Worm (Caenorhabditis elegans): ENCODE data around the gene K08B4.7.
A peak's percentile ranks its signal among the peaks of the same experiment; 100 is the strongest.

Gene K08B4.7

DNA sequence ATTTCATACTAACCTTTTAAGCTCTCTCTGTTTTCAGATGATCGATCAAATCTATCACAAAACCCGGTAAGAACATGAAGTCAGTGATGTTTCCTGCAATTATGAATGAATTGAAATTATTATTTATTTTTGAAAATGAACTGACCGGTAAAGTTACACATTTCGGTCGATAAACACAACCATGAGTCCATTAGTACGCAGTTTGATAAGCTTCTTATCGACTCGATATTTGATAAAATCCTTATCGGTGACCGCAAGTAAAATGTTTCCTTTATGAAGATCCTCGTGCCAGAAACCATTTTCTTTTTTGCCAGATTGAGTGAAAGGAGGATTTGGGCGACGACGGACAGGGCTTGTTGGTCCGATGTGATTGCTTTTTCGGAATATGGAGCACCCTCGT is 5.7 kb downstream of the K08B4.7 start:
- TF ChIP-seq elt-2 (tag; optimal IDR thresholded peaks at IDR 0.05) (peak; percentile 76), ces-1 (GFP tag; optimal IDR thresholded peaks at IDR 0.05) (no peak), jun-1 (tag; optimal IDR thresholded peaks at IDR 0.05) (no peak)

DNA sequence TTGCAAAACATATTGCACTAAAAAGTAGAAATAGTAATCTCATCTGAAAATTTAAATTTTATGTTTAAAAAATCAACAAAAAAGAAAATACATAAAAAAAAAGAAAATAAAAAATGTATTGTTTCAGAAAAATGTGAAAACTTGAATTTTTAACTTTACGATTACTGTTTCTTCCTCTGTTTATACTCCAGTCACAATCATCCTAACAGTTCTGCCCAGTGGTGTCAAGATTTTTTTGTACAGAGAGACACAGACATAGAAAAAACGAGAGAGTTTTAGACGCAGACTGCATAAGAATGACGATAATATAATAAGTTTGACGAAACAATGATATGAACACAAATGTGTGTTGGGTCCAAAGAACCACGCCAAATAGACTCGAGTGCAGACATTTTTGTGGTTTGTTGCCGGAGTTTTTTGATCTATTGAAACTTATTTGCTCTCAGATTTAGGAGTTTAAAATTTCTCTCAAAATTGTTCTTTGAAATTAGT is 8.6 kb downstream of the K08B4.7 start, which contains the start of gene ugt-20:
TSS of gene ugt-20 (minus strand) at position 51 of the 492 bp plus-strand sequence.
- TF ChIP-seq jun-1 (tag; optimal IDR thresholded peaks at IDR 0.05) (peak; percentile 12), nhr-90 (tag; optimal IDR thresholded peaks at IDR 0.05; ENCODE audit: poor library complexity) (peak; percentile 70), nhr-28 (tag; optimal IDR thresholded peaks at IDR 0.05) (peak; percentile 5), elt-2 (tag; optimal IDR thresholded peaks at IDR 0.05) (peak; percentile 87), dpl-1 (GFP tag; optimal IDR thresholded peaks at IDR 0.05) (peak in 1 of 3 experiments; percentile 27), xbp-1 (tag; optimal IDR thresholded peaks at IDR 0.05) (no peak), nhr-85 (tag) (peak; percentile 85), efl-1 (optimal IDR thresholded peaks at IDR 0.05) (peak; percentile 8 to 24), efl-1 (GFP tag; optimal IDR thresholded peaks at IDR 0.05 in 1 of 2) (peak in 1 of 2 experiments; percentile 94), mdl-1 (tag; optimal IDR thresholded peaks at IDR 0.05) (peak in 1 of 2 experiments; percentile 50), nhr-77 (tag; optimal IDR thresholded peaks at IDR 0.05) (peak; percentile 47), snpc-4 (tag; optimal IDR thresholded peaks at IDR 0.05) (no peak), blmp-1 (tag; optimal IDR thresholded peaks at IDR 0.05) (peak; percentile 11), ztf-4 (tag; optimal IDR thresholded peaks at IDR 0.05) (no peak), zip-4 (GFP tag; optimal IDR thresholded peaks at IDR 0.05) (no peak), skn-1 (tag; optimal IDR thresholded peaks at IDR 0.05) (peak; percentile 42), snu-23 (GFP tag; optimal IDR thresholded peaks at IDR 0.05) (peak; percentile 37), ama-1 (optimal IDR thresholded peaks at IDR 0.05) (no peak), lin-35 (GFP tag; optimal IDR thresholded peaks at IDR 0.05) (peak in 1 of 2 experiments; percentile 66), mef-2 (tag; optimal IDR thresholded peaks at IDR 0.05) (no peak), fos-1 (tag; optimal IDR thresholded peaks at IDR 0.05) (peak; percentile 24), pqm-1 (tag; optimal IDR thresholded peaks at IDR 0.05) (peak; percentile 19), ceh-88 (GFP tag; IDR thresholded peaks at IDR 0.05) (no peak), elt-3 (tag; optimal IDR thresholded peaks at IDR 0.05) (peak in 3 of 6 experiments; percentile 11 to 28 (median 27)), nhr-19 (GFP tag; conservative IDR thresholded peaks at IDR 0.05) (peak; percentile 49), nhr-20 (tag; optimal IDR thresholded peaks at IDR 0.05) (peak; percentile 95), lin-13 (GFP tag; optimal IDR thresholded peaks at IDR 0.05) (no peak), nhr-47 (tag; optimal IDR thresholded peaks at IDR 0.05) (peak; percentile 22), lin-14 (GFP tag; optimal IDR thresholded peaks at IDR 0.05) (peak; percentile 76), C04F5.9 (tag; optimal IDR thresholded peaks at IDR 0.05) (no peak), pag-3 (tag; optimal IDR thresholded peaks at IDR 0.05; ENCODE audit: borderline replicate concordance, insufficient read depth) (no peak), tbx-2 (tag; optimal IDR thresholded peaks at IDR 0.05) (peak; percentile 57), nhr-71 (tag; optimal IDR thresholded peaks at IDR 0.05) (peak; percentile 72), grh-1 (GFP tag; IDR thresholded peaks at IDR 0.05) (no peak), unc-86 (tag; optimal IDR thresholded peaks at IDR 0.05) (no peak)

DNA sequence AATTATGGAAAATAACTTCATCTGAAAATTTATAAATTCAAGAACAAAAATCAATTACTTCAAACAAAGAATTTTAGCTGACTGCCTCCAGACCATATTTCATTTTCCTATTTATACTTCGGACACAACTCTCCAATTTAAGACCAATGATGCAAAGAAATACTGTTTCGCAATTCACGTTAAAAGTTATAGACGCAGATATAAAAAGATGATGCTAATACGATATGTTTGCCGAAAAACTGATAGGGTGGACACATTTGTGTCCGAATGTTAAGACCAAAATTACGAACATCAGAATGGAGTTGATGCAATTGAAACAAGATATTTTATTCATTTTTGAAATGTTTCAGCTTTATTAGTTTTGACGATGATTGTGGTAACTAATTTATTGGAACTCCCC is 12.3 kb downstream of the K08B4.7 start, which contains the start of gene ugt-19:
TSS of gene ugt-19 (minus strand) at position 28 of the 400 bp plus-strand sequence.
- TF ChIP-seq pag-3 (tag; optimal IDR thresholded peaks at IDR 0.05; ENCODE audit: borderline replicate concordance, insufficient read depth) (no peak), nhr-20 (tag; optimal IDR thresholded peaks at IDR 0.05) (peak; percentile 15), efl-3 (GFP tag; optimal IDR thresholded peaks at IDR 0.05) (no peak), ceh-82 (tag; optimal IDR thresholded peaks at IDR 0.05) (no peak), unc-130 (tag; optimal IDR thresholded peaks at IDR 0.05) (no peak), dsc-1 (tag; optimal IDR thresholded peaks at IDR 0.05) (no peak), snpc-4 (tag; optimal IDR thresholded peaks at IDR 0.05) (no peak), lin-35 (GFP tag; optimal IDR thresholded peaks at IDR 0.05) (peak in 1 of 2 experiments; percentile 35), zip-4 (GFP tag; optimal IDR thresholded peaks at IDR 0.05) (no peak), lir-3 (tag; optimal IDR thresholded peaks at IDR 0.05; ENCODE audit: poor library complexity) (no peak), elt-3 (tag; optimal IDR thresholded peaks at IDR 0.05) (peak in 3 of 6 experiments; percentile 30 to 88 (median 61))
